Comparison of ENCODE assay signal across 2 fruit fly cellular contexts in the genomic region with DNA sequence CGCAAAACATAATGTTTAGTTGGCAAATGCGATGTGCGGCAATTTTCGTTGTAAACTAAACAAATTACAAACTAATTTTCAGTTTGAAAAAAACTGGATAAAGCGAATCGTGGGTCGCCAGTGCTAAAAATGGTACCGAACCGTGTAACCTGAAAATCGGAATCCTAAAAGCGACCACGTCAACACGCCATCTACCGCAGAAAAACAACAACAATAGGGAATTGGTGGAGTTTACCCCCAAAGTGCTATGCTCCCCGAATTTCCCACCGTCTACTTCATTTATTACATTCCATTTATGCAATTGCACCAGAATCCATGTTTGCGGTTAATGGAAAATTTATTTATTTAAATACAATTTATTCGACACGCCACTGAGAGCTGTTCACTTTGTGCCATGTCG.
A peak's percentile ranks its signal among the peaks of the same experiment; 100 is the strongest.
TF ChIP-seq lines count a peak whose summit lies in the region.

No protein-coding gene starts in this region.

- peak; percentile 76 to 79 for TF ChIP-seq CTCF in S2 (optimal IDR thresholded peaks at IDR 0.05; lab: Kevin White, UChicago)
- TF ChIP-seq CTCF in whole organism, embryonic (GFP tag; optimal IDR thresholded peaks at IDR 0.05; lab: Kevin White, UChicago): peak; percentile 83

TF ChIP-seq in whole organism, embryonic, 481 proteins besides CTCF, POLR2A, EP300 and RAD21:
- TF ChIP-seq ken (GFP tag; IDR thresholded peaks at IDR 0.05; lab: Robert Waterston, UW) (no peak), cad (GFP tag; optimal IDR thresholded peaks at IDR 0.05; lab: Kevin White, UChicago) (no peak), CG18011 (GFP tag; optimal IDR thresholded peaks at IDR 0.05; lab: Kevin White, UChicago) (no peak), stwl (tag; optimal IDR thresholded peaks at IDR 0.05; lab: Kevin White, UChicago) (no peak), chm (GFP tag; IDR thresholded peaks at IDR 0.05; lab: Robert Waterston, UW) (no peak), CG32532 (GFP tag; IDR thresholded peaks at IDR 0.05; lab: Robert Waterston, UW) (no peak), p53 (GFP tag; optimal IDR thresholded peaks at IDR 0.05; lab: Kevin White, UChicago) (no peak), Hey (tag; optimal IDR thresholded peaks at IDR 0.05; lab: Kevin White, UChicago) (no peak), Spps (tag; optimal IDR thresholded peaks at IDR 0.05; lab: Kevin White, UChicago) (no peak)
